Fruit fly (Drosophila melanogaster): ENCODE results near the gene Dab.

dm6 chr3L:16673367-16674014 lies 38.4 kb upstream of the Dab start, which contains the start of the genes zetaCOP and CG13032:
- TF ChIP-seq TFAM (GFP tag; optimal IDR thresholded peaks at IDR 0.05): no peak
- no peak for TF ChIP-seq CG2120 (GFP tag; optimal IDR thresholded peaks at IDR 0.05)
- no peak for TF ChIP-seq psq (GFP tag; optimal IDR thresholded peaks at IDR 0.05)
- no peak for TF ChIP-seq gsb-n (tag; optimal IDR thresholded peaks at IDR 0.05)
- TF ChIP-seq CG8281 (tag; optimal IDR thresholded peaks at IDR 0.05): no peak
